ENCODE assay signal across 1 worm cellular context in genomic region chrV:10727651-10728050, ce11.
TF ChIP-seq lines count a peak whose summit lies in the region.

No protein-coding gene starts in this region.

TF ChIP-seq in whole organism, L1 larva, 84 proteins besides CTCF, POLR2A, EP300 and RAD21 (continued from another document):
- TF ChIP-seq nhr-76 (tag; optimal IDR thresholded peaks at IDR 0.05; lab: Kevin White, UChicago) = no peak
- no peak for TF ChIP-seq ceh-63 (GFP tag; optimal IDR thresholded peaks at IDR 0.05; lab: Kevin White, UChicago)
- TF ChIP-seq ceh-88 (GFP tag; IDR thresholded peaks at IDR 0.05; lab: Robert Waterston, UW) = no peak
- TF ChIP-seq unc-98 (GFP tag; IDR thresholded peaks at IDR 0.05; lab: Robert Waterston, UW) = no peak
- peak; percentile 57 for TF ChIP-seq blmp-1 (tag; optimal IDR thresholded peaks at IDR 0.05; lab: Kevin White, UChicago)
- no peak for TF ChIP-seq sup-37 (GFP tag; optimal IDR thresholded peaks at IDR 0.05; lab: Kevin White, UChicago)
- TF ChIP-seq lir-3 (tag; optimal IDR thresholded peaks at IDR 0.05; lab: Kevin White, UChicago; ENCODE audit: poor library complexity) = no peak
- TF ChIP-seq C34B4.2 (tag; optimal IDR thresholded peaks at IDR 0.05; lab: Kevin White, UChicago) = no peak
- TF ChIP-seq nhr-77 (tag; optimal IDR thresholded peaks at IDR 0.05; lab: Kevin White, UChicago) = no peak
- TF ChIP-seq swsn-7 (tag; optimal IDR thresholded peaks at IDR 0.05; lab: Kevin White, UChicago) = peak; percentile 18
- peak; percentile 38 for TF ChIP-seq snu-23 (GFP tag; optimal IDR thresholded peaks at IDR 0.05; lab: Kevin White, UChicago)
- TF ChIP-seq F16B12.6 (tag; optimal IDR thresholded peaks at IDR 0.05; lab: Kevin White, UChicago) = no peak
